Fruit fly (Drosophila melanogaster) S2 (cell line): ENCODE measurements around the gene CG5359.

Experiments
- CG8478 ChIP-seq: fragments of >200 bp; optimal IDR thresholded peaks from 2 replicates; lab custom pipeline; 2018
- CTCF ChIP-seq, 2 experiments: fragments of >200 bp; optimal IDR thresholded peaks; 2 replicates each; lab custom pipeline; 2018

DNA sequence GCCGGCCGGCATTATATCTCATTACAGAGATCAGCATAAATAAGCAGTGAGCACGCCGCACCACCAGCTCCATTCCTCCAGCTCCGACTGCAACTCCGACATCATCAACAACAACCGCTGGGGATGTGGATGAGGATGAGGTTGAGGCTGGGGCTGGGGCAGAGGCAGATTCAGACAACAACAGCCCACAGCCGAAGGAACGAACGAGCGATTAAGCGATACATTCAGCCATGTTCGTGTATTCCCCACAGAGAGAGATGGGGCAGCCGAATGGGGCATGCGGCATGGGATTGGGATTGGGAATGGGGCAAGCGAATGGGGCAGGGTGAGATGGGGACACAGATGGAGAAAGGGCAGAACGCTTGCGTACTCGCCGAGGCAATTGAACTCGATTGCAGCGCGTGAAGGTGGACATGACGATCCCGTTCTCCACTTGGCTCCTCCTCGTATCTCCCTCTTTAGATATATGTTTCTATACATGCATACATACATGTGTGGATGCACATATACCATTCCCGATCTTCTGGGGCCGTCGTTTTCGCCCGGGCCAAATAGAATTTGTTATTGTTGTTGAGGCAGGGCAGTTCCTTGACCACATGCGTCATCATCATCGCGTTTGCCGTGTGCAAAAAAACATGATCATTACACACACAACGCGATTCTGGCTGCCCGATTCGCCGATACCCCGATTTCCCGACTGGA is 36.3 kb downstream of the CG5359 start:
- TF ChIP-seq CG8478 (lab: Kevin White, UChicago), result no peak
- no peak for TF ChIP-seq CTCF (optimal IDR thresholded peaks at IDR 0.05; lab: Kevin White, UChicago)
